Fruit fly (Drosophila melanogaster) whole organism, wandering third instar larva: ENCODE data around the gene pasi2.

Experiments
- Abd-B ChIP-seq: fragments of >200 bp; optimal IDR thresholded peaks from 2 replicates; lab custom pipeline; 2017; ENCODE audit warnings: missing biosample characterization, missing genetic modification characterization
- CG32264 ChIP-seq: fragments of 200-800 bp; sonication (Bioruptor generic); optimal IDR thresholded peaks from 2 replicates; lab custom pipeline; 2016; ENCODE audit warnings: missing biosample characterization, missing genetic modification characterization
- CG9705 ChIP-seq: fragments of 200-800 bp; sonication (Bioruptor generic); optimal IDR thresholded peaks from 2 replicates; lab custom pipeline; 2018; ENCODE audit warnings: missing biosample characterization, mild to moderate bottlenecking, missing genetic modification characterization
- CrebA ChIP-seq: fragments of 200-800 bp; sonication (Bioruptor generic); optimal IDR thresholded peaks from 2 replicates; lab custom pipeline; 2016; ENCODE audit warnings: missing biosample characterization, mild to moderate bottlenecking, missing genetic modification characterization, borderline replicate concordance
- Dfd ChIP-seq: fragments of >200 bp; optimal IDR thresholded peaks from 2 replicates; lab custom pipeline; 2017; ENCODE audit warnings: missing biosample characterization, missing genetic modification characterization
- Dif ChIP-seq: fragments of 200-275, 200-300 bp; sonication (Bioruptor generic); optimal IDR thresholded peaks from 2 replicates; lab custom pipeline; 2018; ENCODE audit warnings: missing biosample characterization, missing genetic modification characterization; ENCODE audit not compliant: partially characterized antibody
- GATAd ChIP-seq: sonication (Bioruptor generic); optimal IDR thresholded peaks from 2 replicates; lab custom pipeline; 2016; ENCODE audit warnings: missing biosample characterization, missing genetic modification characterization
- HLH106 ChIP-seq: fragments of 200-800 bp; optimal IDR thresholded peaks from 3 replicates; lab custom pipeline; 2019; ENCODE audit warnings: missing biosample characterization, mild to moderate bottlenecking, missing genetic modification characterization, moderate library complexity
- Hnf4 ChIP-seq: fragments of 200-800 bp; sonication (Bioruptor generic); optimal IDR thresholded peaks from 2 replicates; lab custom pipeline; 2016; ENCODE audit warnings: missing biosample characterization, mild to moderate bottlenecking, missing genetic modification characterization
- Hr78 ChIP-seq: fragments of >200 bp; optimal IDR thresholded peaks from 2 replicates; lab custom pipeline; 2017; ENCODE audit warnings: missing biosample characterization, missing genetic modification characterization
- Hr83 ChIP-seq: fragments of 200-300 bp; sonication (Bioruptor generic); optimal IDR thresholded peaks from 2 replicates; lab custom pipeline; 2016; ENCODE audit warnings: missing biosample characterization, mild to moderate bottlenecking, missing genetic modification characterization, moderate library complexity; ENCODE audit not compliant: poor library complexity, severe bottlenecking
- Jra ChIP-seq: sonication (Bioruptor generic); optimal IDR thresholded peaks from 2 replicates; lab custom pipeline; 2016; ENCODE audit warnings: missing biosample characterization, missing genetic modification characterization
- Mio ChIP-seq: sonication (Bioruptor generic); optimal IDR thresholded peaks from 2 replicates; lab custom pipeline; 2016; ENCODE audit warnings: missing biosample characterization, missing genetic modification characterization
- Myc ChIP-seq: fragments of >200 bp; optimal IDR thresholded peaks from 2 replicates; lab custom pipeline; 2017
- N ChIP-seq: fragments of >200 bp; optimal IDR thresholded peaks from 2 replicates; lab custom pipeline; 2018; ENCODE audit warnings: missing biosample characterization, missing external identifiers, missing genetic modification characterization
- OdsH ChIP-seq: fragments of 200-800 bp; sonication (Bioruptor generic); optimal IDR thresholded peaks from 2 replicates; lab custom pipeline; 2016; ENCODE audit warnings: missing biosample characterization, mild to moderate bottlenecking, missing genetic modification characterization
- Rel ChIP-seq, 2 experiments: fragments of 200-800 bp; sonication (Bioruptor generic) in 1 of 2; optimal IDR thresholded peaks; 2 replicates in 1 of 2; 3 replicates in 1 of 2; lab custom pipeline; 2016 to 2019; ENCODE audit warnings: mild to moderate bottlenecking in 2 of 2, missing biosample characterization in 2 of 2, missing genetic modification characterization in 2 of 2, moderate library complexity in 1 of 2
- Sp1 ChIP-seq: fragments of 200-800 bp; sonication (Bioruptor generic); optimal IDR thresholded peaks from 3 replicates; lab custom pipeline; 2019; ENCODE audit warnings: missing biosample characterization, mild to moderate bottlenecking, missing genetic modification characterization, moderate library complexity
- Vsx2 ChIP-seq: fragments of 200-300, 225-300 bp; sonication (Bioruptor generic); optimal IDR thresholded peaks from 2 replicates; lab custom pipeline; 2018; ENCODE audit warnings: missing biosample characterization, missing genetic modification characterization; ENCODE audit not compliant: partially characterized antibody
- br ChIP-seq: fragments of 200-800 bp; sonication (Bioruptor generic); optimal IDR thresholded peaks from 2 replicates; lab custom pipeline; 2016; ENCODE audit warnings: missing biosample characterization, missing genetic modification characterization
- brk ChIP-seq: fragments of 200-800 bp; sonication (Bioruptor generic); optimal IDR thresholded peaks from 2 replicates; lab custom pipeline; 2016; ENCODE audit warnings: missing biosample characterization, mild to moderate bottlenecking, missing genetic modification characterization
- dl ChIP-seq, 2 experiments: fragments of 175-275, 200-275 bp in 1 of 2; fragments of 200-275 bp in 1 of 2; sonication (Bioruptor generic); optimal IDR thresholded peaks; lab custom pipeline; 2018; ENCODE audit warnings: mild to moderate bottlenecking in 2 of 2, missing biosample characterization in 2 of 2, missing genetic modification characterization in 2 of 2, moderate library complexity in 2 of 2; ENCODE audit not compliant: partially characterized antibody in 2 of 2, insufficient read depth in 1 of 2
- dmrt93B ChIP-seq: fragments of 200-800 bp; sonication (Bioruptor generic); optimal IDR thresholded peaks from 2 replicates; lab custom pipeline; 2018; ENCODE audit warnings: missing biosample characterization, mild to moderate bottlenecking, missing genetic modification characterization
- dsf ChIP-seq: sonication (Bioruptor generic); optimal IDR thresholded peaks from 2 replicates; lab custom pipeline; 2016; ENCODE audit warnings: missing biosample characterization, missing genetic modification characterization, borderline replicate concordance
- ey ChIP-seq: fragments of 200-800 bp; sonication (Bioruptor generic); optimal IDR thresholded peaks from 2 replicates; lab custom pipeline; 2016; ENCODE audit warnings: missing biosample characterization, missing genetic modification characterization
- foxo ChIP-seq, 2 experiments: fragments of 200-800 bp; sonication (Bioruptor generic); optimal IDR thresholded peaks; 2 replicates in 1 of 2; 3 replicates in 1 of 2; lab custom pipeline; 2016 to 2017; ENCODE audit warnings: missing biosample characterization in 2 of 2, missing genetic modification characterization in 2 of 2
- fru ChIP-seq: fragments of 200-800 bp; sonication (Bioruptor generic); optimal IDR thresholded peaks from 3 replicates; lab custom pipeline; 2016; ENCODE audit warnings: missing biosample characterization, mild to moderate bottlenecking, missing genetic modification characterization
- h ChIP-seq: fragments of 200-800 bp; sonication (Bioruptor generic); optimal IDR thresholded peaks from 3 replicates; lab custom pipeline; 2016; ENCODE audit warnings: missing biosample characterization, mild to moderate bottlenecking, missing genetic modification characterization
- jim ChIP-seq: fragments of 175-275, 200-325 bp; sonication (Bioruptor generic); optimal IDR thresholded peaks from 2 replicates; lab custom pipeline; 2016; ENCODE audit warnings: missing biosample characterization, mild to moderate bottlenecking, missing genetic modification characterization
- lola ChIP-seq: fragments of >200 bp; optimal IDR thresholded peaks from 2 replicates; lab custom pipeline; 2017; ENCODE audit warnings: missing biosample characterization, missing genetic modification characterization
- pan ChIP-seq: fragments of >200 bp; optimal IDR thresholded peaks from 2 replicates; lab custom pipeline; 2017
- psq ChIP-seq: fragments of 200-800 bp; sonication (Bioruptor generic); optimal IDR thresholded peaks from 3 replicates; lab custom pipeline; 2017; ENCODE audit warnings: missing biosample characterization, mild to moderate bottlenecking, missing genetic modification characterization, moderate library complexity
- rgr ChIP-seq: fragments of 200-800 bp; sonication (Bioruptor generic); optimal IDR thresholded peaks from 3 replicates; lab custom pipeline; 2016; ENCODE audit warnings: missing biosample characterization, mild to moderate bottlenecking, missing genetic modification characterization
- sage ChIP-seq: fragments of 200-800 bp; sonication (Bioruptor generic); optimal IDR thresholded peaks from 2 replicates; lab custom pipeline; 2016; ENCODE audit warnings: missing biosample characterization, mild to moderate bottlenecking, missing genetic modification characterization
- sv ChIP-seq: fragments of 200-800 bp; sonication (Bioruptor generic); optimal IDR thresholded peaks from 3 replicates; lab custom pipeline; 2016; ENCODE audit warnings: missing biosample characterization, missing genetic modification characterization
- tai ChIP-seq: sonication (Bioruptor generic); optimal IDR thresholded peaks from 2 replicates; lab custom pipeline; 2016; ENCODE audit warnings: missing biosample characterization, missing genetic modification characterization
- usp ChIP-seq: fragments of >200 bp; optimal IDR thresholded peaks from 2 replicates; lab custom pipeline; 2017; ENCODE audit warnings: missing biosample characterization, missing genetic modification characterization
- woc ChIP-seq: sonication (Bioruptor generic); optimal IDR thresholded peaks from 2 replicates; lab custom pipeline; 2016; ENCODE audit warnings: missing biosample characterization, mild to moderate bottlenecking, missing genetic modification characterization

The pasi2 gene

DNA sequence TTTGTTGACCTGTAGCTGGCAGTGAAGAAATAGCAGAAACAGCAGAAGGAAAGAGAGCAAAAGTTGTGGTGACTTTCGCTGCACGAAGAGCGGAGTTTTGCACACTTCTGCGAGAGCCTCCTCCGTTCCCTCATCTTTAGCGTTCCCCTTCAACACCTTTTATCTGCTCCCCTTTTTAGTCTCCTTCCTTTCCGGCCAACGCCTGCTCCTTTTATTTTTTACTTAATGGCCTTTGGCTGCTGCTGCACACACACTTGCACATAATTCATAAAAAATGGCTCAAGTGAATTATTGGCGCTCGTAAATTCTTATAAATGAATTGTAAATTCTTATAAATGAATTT lies 13.4 kb downstream of the pasi2 start:
- TF ChIP-seq dl (GFP tag; optimal IDR thresholded peaks at IDR 0.05; lab: Kevin White, UChicago; ENCODE audit: insufficient read depth in 1 of 2, partially characterized antibody in 2 of 2) (peak in 1 of 2 experiments; percentile 18), Jra (GFP tag; lab: Kevin White, UChicago) (no peak), psq (GFP tag; lab: Kevin White, UChicago) (peak; percentile 89), Dif (GFP tag; lab: Kevin White, UChicago) (peak; percentile 40), CG9705 (GFP tag; lab: Kevin White, UChicago) (no peak), CG32264 (GFP tag; lab: Kevin White, UChicago) (no peak)

DNA sequence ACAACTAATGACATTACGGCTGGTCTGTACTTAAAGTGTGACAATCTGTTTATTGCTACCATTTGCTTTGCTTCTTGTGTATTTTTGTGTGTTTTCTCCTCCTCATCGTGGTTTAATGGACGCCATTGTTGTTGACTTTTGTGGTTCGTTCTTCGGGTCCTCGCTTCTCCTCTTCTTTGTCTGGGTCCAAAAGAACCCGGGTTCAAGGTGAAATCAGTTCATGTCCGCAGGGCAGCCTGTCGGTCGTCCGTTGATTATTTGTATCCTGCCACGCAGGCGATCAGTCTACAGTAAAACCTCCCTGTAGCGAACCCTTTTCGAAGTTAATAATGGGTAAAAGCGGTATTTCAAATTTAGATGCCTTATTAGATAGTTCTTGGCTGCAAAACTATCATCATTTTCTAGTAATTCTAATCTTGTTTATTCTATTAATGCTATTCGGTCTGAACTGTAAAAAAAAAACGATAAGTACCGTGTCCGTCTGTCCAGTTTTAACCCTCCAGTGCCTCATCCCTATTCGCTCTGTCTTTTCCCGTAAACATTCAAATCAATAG lies 14.4 kb downstream of the pasi2 start:
- peak; percentile 62 for TF ChIP-seq woc (GFP tag; lab: Kevin White, UChicago)
- no peak for TF ChIP-seq Dfd
- no peak for TF ChIP-seq GATAd (GFP tag; lab: Kevin White, UChicago)
- TF ChIP-seq br (GFP tag; lab: Kevin White, UChicago): peak; percentile 57
- TF ChIP-seq OdsH (GFP tag; lab: Kevin White, UChicago): no peak
- TF ChIP-seq Myc (lab: Kevin White, UChicago): no peak
- peak; percentile 33 for TF ChIP-seq dmrt93B (GFP tag; lab: Kevin White, UChicago)
- no peak for TF ChIP-seq dsf (GFP tag; lab: Kevin White, UChicago)
- TF ChIP-seq fru: peak; percentile 51
- TF ChIP-seq lola (GFP tag; lab: Kevin White, UChicago): no peak
- TF ChIP-seq Hr83 (GFP tag; lab: Kevin White, UChicago): no peak
- TF ChIP-seq dl (GFP tag; optimal IDR thresholded peaks at IDR 0.05; lab: Kevin White, UChicago; ENCODE audit: insufficient read depth in 1 of 2, partially characterized antibody in 2 of 2): no peak
- TF ChIP-seq CrebA (GFP tag; lab: Kevin White, UChicago): no peak
- TF ChIP-seq h (GFP tag; lab: Kevin White, UChicago): peak; percentile 57
- TF ChIP-seq sv (GFP tag; lab: Kevin White, UChicago): no peak
- TF ChIP-seq brk (GFP tag; lab: Kevin White, UChicago): no peak
- no peak for TF ChIP-seq pan
- TF ChIP-seq rgr (GFP tag; lab: Kevin White, UChicago): peak; percentile 51
- TF ChIP-seq Vsx2 (GFP tag; lab: Kevin White, UChicago): no peak
- no peak for TF ChIP-seq sage (GFP tag; lab: Kevin White, UChicago)
- peak in 1 of 2 experiments; percentile 55 for TF ChIP-seq foxo (GFP tag; optimal IDR thresholded peaks at IDR 0.05; lab: Kevin White, UChicago)
- no peak for TF ChIP-seq Mio (GFP tag; lab: Kevin White, UChicago)
- peak; percentile 53 for TF ChIP-seq psq (GFP tag; lab: Kevin White, UChicago)
- TF ChIP-seq Sp1 (GFP tag; lab: Kevin White, UChicago): peak; percentile 36
- no peak for TF ChIP-seq HLH106
- TF ChIP-seq jim (GFP tag; lab: Kevin White, UChicago): no peak
- TF ChIP-seq Hnf4 (GFP tag; lab: Kevin White, UChicago): peak; percentile 33
- TF ChIP-seq N (GFP tag; lab: Kevin White, UChicago): no peak
- TF ChIP-seq tai (GFP tag; lab: Kevin White, UChicago): no peak
- no peak for TF ChIP-seq Abd-B (GFP tag; lab: Kevin White, UChicago)
- TF ChIP-seq Rel (GFP tag; optimal IDR thresholded peaks at IDR 0.05; lab: Kevin White, UChicago): no peak
- TF ChIP-seq Rel (tag; optimal IDR thresholded peaks at IDR 0.05; lab: Kevin White, UChicago): no peak
- TF ChIP-seq CG9705 (GFP tag; lab: Kevin White, UChicago): no peak
- TF ChIP-seq ey (GFP tag; lab: Kevin White, UChicago): peak; percentile 42
- TF ChIP-seq Dif (GFP tag; lab: Kevin White, UChicago): no peak
- TF ChIP-seq Jra (GFP tag; lab: Kevin White, UChicago): no peak
- no peak for TF ChIP-seq CG32264 (GFP tag; lab: Kevin White, UChicago)
- no peak for TF ChIP-seq Hr78 (GFP tag; lab: Kevin White, UChicago)
- no peak for TF ChIP-seq usp
